Fruit fly (Drosophila melanogaster) whole organism, embryonic: ENCODE measurements around the gene cbt.

Source experiments
- ATbp ChIP-seq: fragments of 200-800 bp; sonication (Bioruptor generic); optimal IDR thresholded peaks from 2 replicates; lab custom pipeline; 2017; ENCODE audit warnings: missing biosample characterization, mild to moderate bottlenecking, missing genetic modification characterization, missing genetic modification reagents
- Bdp1 ChIP-seq: fragments of 200-800 bp; sonication (Bioruptor generic); optimal IDR thresholded peaks from 3 replicates; lab custom pipeline; 2016; ENCODE audit warnings: missing biosample characterization, missing genetic modification characterization
- Bgb ChIP-seq: fragments of 200-800 bp; sonication (Bioruptor generic); IDR thresholded peaks from 2 replicates; pipeline ENCODE4 v1.3.6; 2022; ENCODE audit warnings: missing biosample characterization, missing genetic modification characterization; ENCODE audit not compliant: partially characterized antibody
- Bteb2 ChIP-seq: fragments of 200-800 bp; sonication (Bioruptor generic); optimal IDR thresholded peaks from 2 replicates; lab custom pipeline; 2016; ENCODE audit warnings: missing biosample characterization, missing genetic modification characterization
- CG10267 ChIP-seq: fragments of 200-800 bp; sonication (Bioruptor generic); optimal IDR thresholded peaks from 2 replicates; lab custom pipeline; 2018; ENCODE audit warnings: missing biosample characterization, mild to moderate bottlenecking, missing genetic modification characterization, moderate library complexity
- CG11695 ChIP-seq: fragments of 200-800 bp; sonication (Bioruptor generic); IDR thresholded peaks from 3 replicates; pipeline ENCODE4 v1.3.6; 2022; ENCODE audit warnings: missing biosample characterization, missing genetic modification characterization
- CG12744 ChIP-seq: fragments of 200-800 bp; sonication (Bioruptor generic); optimal IDR thresholded peaks from 2 replicates; lab custom pipeline; 2016; ENCODE audit warnings: missing biosample characterization, missing genetic modification characterization
- CG12942 ChIP-seq: fragments of 200-800 bp; sonication (Bioruptor generic); optimal IDR thresholded peaks from 3 replicates; lab custom pipeline; 2016; ENCODE audit warnings: missing biosample characterization, missing genetic modification characterization
- CG13775 ChIP-seq: fragments of 200-800 bp; sonication (Bioruptor generic); optimal IDR thresholded peaks from 3 replicates; lab custom pipeline; 2017; ENCODE audit warnings: missing biosample characterization, mild to moderate bottlenecking, missing genetic modification characterization
- CG13894 ChIP-seq: fragments of 200-800 bp; sonication (Bioruptor generic); optimal IDR thresholded peaks from 3 replicates; lab custom pipeline; 2018; ENCODE audit warnings: missing biosample characterization, mild to moderate bottlenecking, missing genetic modification characterization, moderate library complexity
- CG15479 ChIP-seq: fragments of 200-800 bp; sonication (Bioruptor generic); optimal IDR thresholded peaks from 3 replicates; lab custom pipeline; 2019; ENCODE audit warnings: missing biosample characterization, mild to moderate bottlenecking, missing genetic modification characterization, moderate library complexity
- CG15601 ChIP-seq: fragments of 200-800 bp; sonication (Bioruptor generic); optimal IDR thresholded peaks from 3 replicates; lab custom pipeline; 2019; ENCODE audit warnings: missing biosample characterization, mild to moderate bottlenecking, missing genetic modification characterization, moderate library complexity
- CG1603 ChIP-seq: fragments of 200-800 bp; sonication (Bioruptor generic); optimal IDR thresholded peaks from 2 replicates; lab custom pipeline; 2019; ENCODE audit warnings: missing biosample characterization, mild to moderate bottlenecking, missing genetic modification characterization, moderate library complexity
- CG17361 ChIP-seq: fragments of 200-800 bp; sonication (Bioruptor generic); IDR thresholded peaks from 3 replicates; pipeline ENCODE4 v1.3.6; 2022; ENCODE audit warnings: missing biosample characterization, missing genetic modification characterization
- CG2199 ChIP-seq: fragments of 200-800 bp; sonication (Bioruptor generic); IDR thresholded peaks from 3 replicates; pipeline ENCODE4 v1.3.6; 2022; ENCODE audit warnings: missing biosample characterization, missing genetic modification characterization
- CG30020 ChIP-seq: fragments of 200-800 bp; optimal IDR thresholded peaks from 2 replicates; lab custom pipeline; 2019; ENCODE audit warnings: missing biosample characterization, mild to moderate bottlenecking, missing genetic modification characterization, moderate library complexity
- CG31224 ChIP-seq: fragments of 200-800 bp; sonication (Bioruptor generic); IDR thresholded peaks from 2 replicates; pipeline ENCODE4 v1.3.6; 2022; ENCODE audit warnings: missing biosample characterization, missing genetic modification characterization
- CG31365 ChIP-seq: fragments of 200-800 bp; sonication (Bioruptor generic); optimal IDR thresholded peaks from 2 replicates; lab custom pipeline; 2018; ENCODE audit warnings: missing biosample characterization, mild to moderate bottlenecking, missing genetic modification characterization
- CG31388 ChIP-seq: fragments of 200-800 bp; sonication (Bioruptor generic); optimal IDR thresholded peaks from 2 replicates; lab custom pipeline; 2016; ENCODE audit warnings: missing biosample characterization, missing genetic modification characterization
- CG34224 ChIP-seq: fragments of 200-800 bp; sonication (Bioruptor generic); IDR thresholded peaks from 3 replicates; pipeline ENCODE4 v1.3.6; 2022; ENCODE audit warnings: missing biosample characterization, missing genetic modification characterization; ENCODE audit not compliant: partially characterized antibody
- CG3995 ChIP-seq: fragments of 200-800 bp; sonication (Bioruptor generic); optimal IDR thresholded peaks from 3 replicates; lab custom pipeline; 2016; ENCODE audit warnings: missing biosample characterization, missing genetic modification characterization
- CG43689 ChIP-seq: fragments of 200-800 bp; sonication (Bioruptor generic); IDR thresholded peaks from 2 replicates; pipeline ENCODE4 v1.3.6; 2022; ENCODE audit warnings: missing biosample characterization, missing genetic modification characterization
- CG4854 ChIP-seq: fragments of 200-800 bp; sonication (Bioruptor generic); optimal IDR thresholded peaks from 2 replicates; lab custom pipeline; 2016; ENCODE audit warnings: missing biosample characterization, missing genetic modification characterization, inconsistent platforms
- CG8290 ChIP-seq, 3 experiments: fragments of 200-800 bp; sonication (Bioruptor generic); optimal IDR thresholded peaks; 2 replicates each; lab custom pipeline; 2016 to 2019; ENCODE audit warnings: missing biosample characterization in 3 of 3, missing genetic modification characterization in 3 of 3, mild to moderate bottlenecking in 2 of 3, moderate library complexity in 1 of 3
- CG8765 ChIP-seq: fragments of 200-800 bp; sonication (Bioruptor generic); IDR thresholded peaks from 2 replicates; pipeline ENCODE4 v1.3.6; 2022; ENCODE audit warnings: missing biosample characterization, missing genetic modification characterization
- CTCF ChIP-seq: fragments of 200-800 bp; sonication (Bioruptor generic); optimal IDR thresholded peaks from 2 replicates; lab custom pipeline; 2017; ENCODE audit warnings: missing biosample characterization, mild to moderate bottlenecking, missing genetic modification characterization, moderate library complexity
- Camta ChIP-seq: fragments of 200-800 bp; sonication (Bioruptor generic); optimal IDR thresholded peaks from 2 replicates; lab custom pipeline; 2016; ENCODE audit warnings: missing biosample characterization, missing genetic modification characterization
- Doc3 ChIP-seq: fragments of 200-800 bp; sonication (Bioruptor generic); IDR thresholded peaks from 3 replicates; pipeline ENCODE4 v1.3.6; 2022; ENCODE audit warnings: missing biosample characterization, missing genetic modification characterization; ENCODE audit not compliant: partially characterized antibody
- Dp ChIP-seq: fragments of 200-800 bp; sonication (Bioruptor generic); optimal IDR thresholded peaks from 2 replicates; lab custom pipeline; 2018; ENCODE audit warnings: missing biosample characterization, mild to moderate bottlenecking, missing genetic modification characterization, moderate library complexity
- Ets65A ChIP-seq: fragments of 200-800 bp; sonication (Bioruptor generic); peaks from one replicate; lab custom pipeline; 2016; ENCODE audit warnings: missing biosample characterization, missing genetic modification characterization
- Fer1 ChIP-seq: fragments of 200-800 bp; sonication (Bioruptor generic); optimal IDR thresholded peaks from 2 replicates; lab custom pipeline; 2017; ENCODE audit warnings: missing biosample characterization, mild to moderate bottlenecking, missing genetic modification characterization
- HHEX ChIP-seq: fragments of 200-800 bp; sonication (Bioruptor generic); optimal IDR thresholded peaks from 3 replicates; lab custom pipeline; 2017; ENCODE audit warnings: missing biosample characterization, mild to moderate bottlenecking, missing genetic modification characterization, missing genetic modification reagents
- Kr ChIP-seq: fragments of 200-800 bp; sonication (Bioruptor generic); optimal IDR thresholded peaks from 2 replicates; lab custom pipeline; 2017; ENCODE audit warnings: missing biosample characterization, mild to moderate bottlenecking, missing genetic modification characterization
- Meics ChIP-seq: fragments of 200-800 bp; sonication (Bioruptor generic); optimal IDR thresholded peaks from 2 replicates; lab custom pipeline; 2017; ENCODE audit warnings: missing biosample characterization, mild to moderate bottlenecking, missing genetic modification characterization
- NFAT ChIP-seq: fragments of 200-800 bp; sonication (Bioruptor generic); IDR thresholded peaks from 2 replicates; pipeline ENCODE4 v1.3.6; 2022; ENCODE audit warnings: missing biosample characterization, missing genetic modification characterization
- Neu2 ChIP-seq: fragments of 200-800 bp; sonication (Bioruptor generic); optimal IDR thresholded peaks from 3 replicates; lab custom pipeline; 2016; ENCODE audit warnings: missing biosample characterization, missing genetic modification characterization, borderline replicate concordance
- ato ChIP-seq: fragments of 200-800 bp; sonication (Bioruptor generic); IDR thresholded peaks from 2 replicates; pipeline ENCODE4 v1.3.6; 2022; ENCODE audit warnings: missing biosample characterization, missing genetic modification characterization; ENCODE audit not compliant: partially characterized antibody
- chif ChIP-seq, 2 experiments: fragments of 200-800 bp; sonication (Bioruptor generic); optimal IDR thresholded peaks; 3 replicates each; lab custom pipeline; 2016; ENCODE audit warnings: missing biosample characterization in 2 of 2, missing genetic modification characterization in 2 of 2
- ci ChIP-seq: fragments of 200-800 bp; sonication (Bioruptor generic); IDR thresholded peaks from 3 replicates; pipeline ENCODE4 v1.3.6; 2022; ENCODE audit warnings: missing biosample characterization, missing genetic modification characterization
- grn ChIP-seq: fragments of 200-800 bp; sonication (Bioruptor generic); optimal IDR thresholded peaks from 3 replicates; lab custom pipeline; 2017; ENCODE audit warnings: missing biosample characterization, missing genetic modification characterization
- gsb-n ChIP-seq: fragments of 200-800 bp; sonication (Bioruptor generic); optimal IDR thresholded peaks from 3 replicates; lab custom pipeline; 2018; ENCODE audit warnings: missing biosample characterization, mild to moderate bottlenecking, missing genetic modification characterization
- hb ChIP-seq: fragments of 200-800 bp; sonication (Bioruptor generic); IDR thresholded peaks from 3 replicates; pipeline ENCODE4 v1.3.6; 2022; ENCODE audit warnings: missing biosample characterization, missing genetic modification characterization; ENCODE audit not compliant: partially characterized antibody
- pb ChIP-seq: fragments of 200-800 bp; sonication (Bioruptor generic); optimal IDR thresholded peaks from 3 replicates; lab custom pipeline; 2016; ENCODE audit warnings: missing biosample characterization, missing genetic modification characterization
- pita ChIP-seq: fragments of 200-800 bp; sonication (Bioruptor generic); optimal IDR thresholded peaks from 2 replicates; lab custom pipeline; 2017; ENCODE audit warnings: missing biosample characterization, mild to moderate bottlenecking, missing genetic modification characterization
- sens ChIP-seq: fragments of 200-800 bp; sonication (Bioruptor generic); peaks from one replicate; lab custom pipeline; 2016; ENCODE audit warnings: missing biosample characterization, missing genetic modification characterization
- seq ChIP-seq: fragments of 200-800 bp; sonication (Bioruptor generic); IDR thresholded peaks from 2 replicates; pipeline ENCODE4 v1.3.6; 2022; ENCODE audit warnings: missing biosample characterization, missing genetic modification characterization
- sug ChIP-seq: fragments of 200-800 bp; optimal IDR thresholded peaks from 2 replicates; lab custom pipeline; 2019; ENCODE audit warnings: missing biosample characterization, mild to moderate bottlenecking, missing genetic modification characterization, moderate library complexity
- tin ChIP-seq: fragments of 200-800 bp; sonication (Bioruptor generic); optimal IDR thresholded peaks from 3 replicates; lab custom pipeline; 2016; ENCODE audit warnings: missing biosample characterization, missing genetic modification characterization
- unpg ChIP-seq: fragments of 200-800 bp; sonication (Bioruptor generic); optimal IDR thresholded peaks from 3 replicates; lab custom pipeline; 2018; ENCODE audit warnings: missing biosample characterization, mild to moderate bottlenecking, missing genetic modification characterization, moderate library complexity

The cbt gene

dm6 chr2L:487719-488547, 8.4 kb upstream of the cbt start (continued):
- TF ChIP-seq ATbp (GFP tag; lab: Kevin White, UChicago) (no peak), seq (GFP tag; lab: Robert Waterston, UW) (no peak), tin (GFP tag; lab: Kevin White, UChicago) (peak; percentile 1), Dp (GFP tag; lab: Kevin White, UChicago) (no peak), HHEX (GFP tag; lab: Kevin White, UChicago) (no peak), Bteb2 (GFP tag; lab: Kevin White, UChicago) (no peak), CG8765 (GFP tag; lab: Robert Waterston, UW) (no peak), CG15479 (GFP tag; lab: Kevin White, UChicago) (no peak), Doc3 (GFP tag; lab: Robert Waterston, UW) (no peak), CG11695 (peak; percentile 32; the same call in 1 of the 3 replicates), gsb-n (tag; lab: Kevin White, UChicago) (no peak), Camta (peak; percentile 4), sug (tag; lab: Kevin White, UChicago) (peak; percentile 5), Bdp1 (GFP tag; lab: Kevin White, UChicago) (no peak), hb (GFP tag; lab: Robert Waterston, UW) (no peak), NFAT (GFP tag; lab: Robert Waterston, UW) (no peak), CG31388 (GFP tag; lab: Kevin White, UChicago) (no peak), ci (GFP tag; lab: Robert Waterston, UW) (no peak), CG13775 (GFP tag; lab: Kevin White, UChicago) (no peak), ato (GFP tag; lab: Robert Waterston, UW) (no peak), Fer1 (GFP tag; lab: Kevin White, UChicago) (no peak), CG30020 (tag; lab: Kevin White, UChicago) (no peak), Ets65A (GFP tag; lab: Kevin White, UChicago) (peak; percentile 54), grn (GFP tag; lab: Kevin White, UChicago) (no peak), CG17361 (GFP tag; lab: Robert Waterston, UW) (peak; percentile 46; the same call in 1 of the 3 replicates), CG8290 (GFP tag; optimal IDR thresholded peaks at IDR 0.05; lab: Kevin White, UChicago) (no peak), CG8290 (tag; optimal IDR thresholded peaks at IDR 0.05; lab: Kevin White, UChicago) (no peak), pb (GFP tag; lab: Kevin White, UChicago) (no peak), Neu2 (GFP tag; lab: Kevin White, UChicago) (no peak), CG31365 (tag; lab: Kevin White, UChicago) (no peak), pita (GFP tag; lab: Kevin White, UChicago) (no peak), CTCF (GFP tag; lab: Kevin White, UChicago) (no peak), sens (GFP tag; lab: Kevin White, UChicago) (peak; percentile 91), CG4854 (GFP tag; lab: Kevin White, UChicago) (no peak), Meics (GFP tag; lab: Kevin White, UChicago) (peak; percentile 22), CG31224 (no peak), Bgb (no peak), unpg (GFP tag; lab: Kevin White, UChicago) (peak; percentile 30), CG1603 (no peak), CG10267 (tag; lab: Kevin White, UChicago) (peak; percentile 2), CG15601 (no peak), CG43689 (no peak), CG3995 (GFP tag; lab: Kevin White, UChicago) (no peak), chif (GFP tag; optimal IDR thresholded peaks at IDR 0.05; lab: Kevin White, UChicago) (no peak), CG12744 (GFP tag; lab: Kevin White, UChicago) (no peak), CG13894 (no peak), CG2199 (no peak), CG12942 (no peak), CG34224 (GFP tag; lab: Robert Waterston, UW) (no peak), Kr (no peak)
